Worm (Caenorhabditis elegans) whole organism, L2 larva: ENCODE measurements around the gene H03A11.2.

ENCODE experiments used
- C34F6.9 ChIP-seq: fragments of 150-350 bp; optimal IDR thresholded peaks from 2 replicates; lab custom pipeline; 2014; ENCODE audit warnings: missing biosample characterization, missing genetic modification characterization
- F13H6.1 ChIP-seq: sonication (generic microtip); optimal IDR thresholded peaks from 2 replicates; lab custom pipeline; 2016; ENCODE audit warnings: missing genetic modification characterization, missing compliant biosample characterization
- R02D3.7 ChIP-seq: fragments of 150-350 bp; optimal IDR thresholded peaks from 2 replicates; lab custom pipeline; 2014; ENCODE audit warnings: missing biosample characterization, missing genetic modification characterization
- Y55F3AM.14 ChIP-seq: fragments of 200-800 bp; sonication (Bioruptor generic); optimal IDR thresholded peaks from 2 replicates; lab custom pipeline; 2018; ENCODE audit warnings: mild to moderate bottlenecking, missing genetic modification characterization, missing compliant biosample characterization
- ZK546.5 ChIP-seq: sonication (generic microtip); optimal IDR thresholded peaks from 2 replicates; lab custom pipeline; 2017; ENCODE audit warnings: missing biosample characterization, missing genetic modification characterization
- alr-1 ChIP-seq: fragments of 150-350 bp; optimal IDR thresholded peaks from 2 replicates; lab custom pipeline; 2014; ENCODE audit warnings: missing biosample characterization, missing genetic modification characterization
- aly-2 ChIP-seq: fragments of 150-350 bp; optimal IDR thresholded peaks from 2 replicates; lab custom pipeline; 2014; ENCODE audit warnings: missing biosample characterization, missing genetic modification characterization
- ama-1 ChIP-seq: fragments of 150-350 bp; optimal IDR thresholded peaks from 2 replicates; lab custom pipeline; 2018; ENCODE audit warnings: inconsistent platforms
- blmp-1 ChIP-seq: sonication (generic microtip); optimal IDR thresholded peaks from 2 replicates; lab custom pipeline; 2017; ENCODE audit warnings: missing genetic modification characterization, mild to moderate bottlenecking, missing compliant biosample characterization, antibody characterized with exemption, moderate library complexity; ENCODE audit not compliant: insufficient read depth
- ceh-16 ChIP-seq: fragments of 150-350 bp; optimal IDR thresholded peaks from 2 replicates; lab custom pipeline; 2014; ENCODE audit warnings: missing biosample characterization, missing genetic modification characterization
- ceh-82 ChIP-seq: fragments of 150-350 bp; optimal IDR thresholded peaks from 2 replicates; lab custom pipeline; 2014; ENCODE audit warnings: missing biosample characterization, missing genetic modification characterization
- crh-2 ChIP-seq: sonication (generic microtip); optimal IDR thresholded peaks from 2 replicates; lab custom pipeline; 2017; ENCODE audit warnings: missing biosample characterization, missing genetic modification characterization
- dmd-4 ChIP-seq: sonication (generic microtip); optimal IDR thresholded peaks from 2 replicates; lab custom pipeline; 2017; ENCODE audit warnings: missing biosample characterization, missing genetic modification characterization
- egl-27 ChIP-seq: sonication (generic microtip); optimal IDR thresholded peaks from 3 replicates; lab custom pipeline; 2017; ENCODE audit warnings: missing biosample characterization, missing genetic modification reagents, missing genetic modification characterization
- elt-1 ChIP-seq: fragments of 150-350 bp; optimal IDR thresholded peaks from 2 replicates; lab custom pipeline; 2014; ENCODE audit warnings: missing biosample characterization, missing genetic modification characterization
- elt-3 ChIP-seq: sonication (generic microtip); optimal IDR thresholded peaks from 2 replicates; lab custom pipeline; 2017; ENCODE audit warnings: missing biosample characterization, missing genetic modification characterization
- fos-1 ChIP-seq: fragments of 150-350 bp; optimal IDR thresholded peaks from 2 replicates; lab custom pipeline; 2014; ENCODE audit warnings: missing biosample characterization, missing genetic modification characterization
- gmeb-1 ChIP-seq: fragments of 150-350 bp; optimal IDR thresholded peaks from 2 replicates; lab custom pipeline; 2014; ENCODE audit warnings: missing biosample characterization, missing genetic modification characterization
- lin-11 ChIP-seq: fragments of 150-350 bp; sonication (generic microtip); optimal IDR thresholded peaks from 2 replicates; lab custom pipeline; 2014; ENCODE audit warnings: missing biosample characterization, missing genetic modification characterization, inconsistent platforms, mixed read lengths
- lin-13 ChIP-seq: fragments of 150-350 bp; optimal IDR thresholded peaks from 2 replicates; lab custom pipeline; 2014; ENCODE audit warnings: missing biosample characterization, missing genetic modification reagents, missing genetic modification characterization
- lin-39 ChIP-seq: fragments of 150-350 bp; optimal IDR thresholded peaks from 2 replicates; lab custom pipeline; 2014; ENCODE audit warnings: missing biosample characterization, missing genetic modification reagents, missing genetic modification characterization
- lsy-2 ChIP-seq, 2 experiments: fragments of 150-350 bp in 1 of 2; sonication (generic microtip) in 1 of 2; optimal IDR thresholded peaks; 2 replicates each; lab custom pipeline; 2014 to 2017; ENCODE audit warnings: missing biosample characterization in 2 of 2, missing genetic modification characterization in 2 of 2
- mab-5 ChIP-seq: fragments of 150-350 bp; optimal IDR thresholded peaks from 2 replicates; lab custom pipeline; 2014; ENCODE audit warnings: missing biosample characterization, missing genetic modification characterization
- mbf-1 ChIP-seq: sonication (generic microtip); optimal IDR thresholded peaks from 2 replicates; lab custom pipeline; 2017; ENCODE audit warnings: missing biosample characterization, missing genetic modification characterization
- mdl-1 ChIP-seq, 2 experiments: fragments of 150-350 bp in 1 of 2; sonication (generic microtip) in 1 of 2; optimal IDR thresholded peaks; 2 replicates each; lab custom pipeline; 2017; ENCODE audit warnings: missing biosample characterization in 2 of 2, missing genetic modification characterization in 2 of 2
- nhr-10 ChIP-seq: sonication (generic microtip); optimal IDR thresholded peaks from 2 replicates; lab custom pipeline; 2017; ENCODE audit warnings: missing biosample characterization, missing genetic modification characterization
- nhr-11 ChIP-seq: fragments of 150-350 bp; optimal IDR thresholded peaks from 2 replicates; lab custom pipeline; 2014; ENCODE audit warnings: missing biosample characterization, missing genetic modification characterization
- nhr-12 ChIP-seq: fragments of 150-350 bp; optimal IDR thresholded peaks from 2 replicates; lab custom pipeline; 2014; ENCODE audit warnings: missing biosample characterization, missing genetic modification characterization
- nhr-129 ChIP-seq: fragments of 150-350 bp; optimal IDR thresholded peaks from 2 replicates; lab custom pipeline; 2014; ENCODE audit warnings: missing biosample characterization, missing genetic modification characterization
- nhr-21 ChIP-seq: fragments of 150-350 bp; optimal IDR thresholded peaks from 2 replicates; lab custom pipeline; 2014; ENCODE audit warnings: missing biosample characterization, missing genetic modification characterization
- nhr-23 ChIP-seq: fragments of 150-350 bp; optimal IDR thresholded peaks from 2 replicates; lab custom pipeline; 2014; ENCODE audit warnings: missing biosample characterization, missing genetic modification reagents, missing genetic modification characterization
- nhr-237 ChIP-seq: fragments of 150-350 bp; optimal IDR thresholded peaks from 2 replicates; lab custom pipeline; 2014; ENCODE audit warnings: missing biosample characterization, missing genetic modification characterization
- nhr-25 ChIP-seq: fragments of 150-350 bp; sonication (generic microtip); optimal IDR thresholded peaks from 3 replicates; lab custom pipeline; 2014; ENCODE audit warnings: missing biosample characterization, missing genetic modification characterization
- nhr-6 ChIP-seq: fragments of 150-350 bp; optimal IDR thresholded peaks from 2 replicates; lab custom pipeline; 2014; ENCODE audit warnings: missing biosample characterization, missing genetic modification characterization
- nhr-77 ChIP-seq: fragments of 150-350 bp; optimal IDR thresholded peaks from 2 replicates; lab custom pipeline; 2014; ENCODE audit warnings: missing biosample characterization, missing genetic modification characterization
- peb-1 ChIP-seq: fragments of 150-350 bp; optimal IDR thresholded peaks from 2 replicates; lab custom pipeline; 2014; ENCODE audit warnings: missing biosample characterization, missing genetic modification characterization
- sem-4 ChIP-seq: fragments of 150-350 bp; optimal IDR thresholded peaks from 2 replicates; lab custom pipeline; 2014; ENCODE audit warnings: missing biosample characterization, missing genetic modification reagents, missing genetic modification characterization
- skn-1 ChIP-seq: sonication (generic microtip); optimal IDR thresholded peaks from 2 replicates; lab custom pipeline; 2017; ENCODE audit warnings: missing biosample characterization, missing genetic modification characterization
- sma-3 ChIP-seq: sonication (generic microtip); optimal IDR thresholded peaks from 2 replicates; lab custom pipeline; 2016; ENCODE audit warnings: missing genetic modification reagents, missing genetic modification characterization, missing compliant biosample characterization
- sma-9 ChIP-seq, 2 experiments: fragments of 150-350 bp in 1 of 2; sonication (generic microtip) in 1 of 2; optimal IDR thresholded peaks; 2 replicates each; lab custom pipeline; 2014 to 2016; ENCODE audit warnings: missing genetic modification characterization in 2 of 2, mild to moderate bottlenecking in 1 of 2, missing biosample characterization in 1 of 2, missing compliant biosample characterization in 1 of 2, missing genetic modification reagents in 1 of 2, moderate library complexity in 1 of 2
- snpc-4 ChIP-seq: fragments of 150-350 bp; optimal IDR thresholded peaks from 2 replicates; lab custom pipeline; 2014; ENCODE audit warnings: missing biosample characterization, missing genetic modification characterization
- unc-39 ChIP-seq: fragments of 150-350 bp; optimal IDR thresholded peaks from 2 replicates; lab custom pipeline; 2014; ENCODE audit warnings: missing biosample characterization, missing genetic modification characterization
- unc-55 ChIP-seq: fragments of 150-350 bp; sonication (generic microtip); optimal IDR thresholded peaks from 3 replicates; lab custom pipeline; 2014; ENCODE audit warnings: missing biosample characterization, missing genetic modification reagents, missing genetic modification characterization
- unc-62 ChIP-seq: fragments of 150-350 bp; optimal IDR thresholded peaks from 2 replicates; lab custom pipeline; 2014; ENCODE audit warnings: missing biosample characterization, missing genetic modification reagents, missing genetic modification characterization
- zag-1 ChIP-seq: fragments of 150-350 bp; optimal IDR thresholded peaks from 2 replicates; lab custom pipeline; 2014; ENCODE audit warnings: missing biosample characterization, missing genetic modification characterization
- ztf-1 ChIP-seq: fragments of 200-800 bp; sonication (Bioruptor generic); conservative IDR thresholded peaks from 2 replicates; pipeline ENCODE4 v1.3.6; 2022; ENCODE audit warnings: missing genetic modification characterization, missing compliant biosample characterization
- ztf-11 ChIP-seq: sonication (generic microtip); optimal IDR thresholded peaks from 2 replicates; lab custom pipeline; 2017; ENCODE audit warnings: missing biosample characterization, missing genetic modification characterization
- ztf-4 ChIP-seq: fragments of 150-350 bp; optimal IDR thresholded peaks from 2 replicates; lab custom pipeline; 2014; ENCODE audit warnings: missing biosample characterization, missing genetic modification characterization

H03A11.2 gene

ce11 chrX:15274827-15275761 lies 44.6 kb upstream of the H03A11.2 start (continued):
- TF ChIP-seq ceh-16, result peak; percentile 35
- peak; percentile 89 for TF ChIP-seq ztf-4 (tag; lab: Kevin White, UChicago)
- TF ChIP-seq sma-3 (GFP tag; lab: Kevin White, UChicago), result peak; percentile 60
- TF ChIP-seq nhr-10 (tag; lab: Kevin White, UChicago), result peak; percentile 8
- TF ChIP-seq Y55F3AM.14 (GFP tag; lab: Kevin White, UChicago), result peak; percentile 96
- TF ChIP-seq nhr-129 (tag; lab: Kevin White, UChicago), result peak; percentile 94
- peak; percentile 2 to 92 for TF ChIP-seq mdl-1 (tag; optimal IDR thresholded peaks at IDR 0.05; lab: Kevin White, UChicago)

- TF ChIP-seq ceh-82 (tag; lab: Kevin White, UChicago) (no peak), nhr-237 (no peak), peb-1 (tag; lab: Kevin White, UChicago) (no peak), nhr-21 (tag; lab: Kevin White, UChicago) (peak; percentile 67), ZK546.5 (tag; lab: Kevin White, UChicago) (no peak), unc-62 (GFP tag; lab: Kevin White, UChicago) (no peak), R02D3.7 (tag; lab: Kevin White, UChicago) (no peak), mdl-1 (tag; optimal IDR thresholded peaks at IDR 0.05; lab: Kevin White, UChicago) (peak in 1 of 2 experiments; percentile 53), mab-5 (no peak), gmeb-1 (no peak), aly-2 (tag; lab: Kevin White, UChicago) (no peak), dmd-4 (tag; lab: Kevin White, UChicago) (no peak), ceh-16 (peak; percentile 16), ama-1 (lab: Kevin White, UChicago) (no peak), egl-27 (tag; lab: Kevin White, UChicago) (peak; percentile 17), sem-4 (peak; percentile 77), nhr-6 (tag; lab: Kevin White, UChicago) (no peak), unc-55 (GFP tag; lab: Kevin White, UChicago) (no peak), crh-2 (tag; lab: Kevin White, UChicago) (no peak), nhr-10 (tag; lab: Kevin White, UChicago) (no peak), sma-9 (GFP tag; optimal IDR thresholded peaks at IDR 0.05; lab: Kevin White, UChicago) (peak; percentile 53), sma-9 (tag; optimal IDR thresholded peaks at IDR 0.05; lab: Kevin White, UChicago) (no peak), skn-1 (no peak), elt-1 (tag; lab: Kevin White, UChicago) (no peak), lin-39 (tag; lab: Kevin White, UChicago) (no peak), nhr-12 (no peak), Y55F3AM.14 (GFP tag; lab: Kevin White, UChicago) (peak; percentile 64), ztf-11 (tag; lab: Kevin White, UChicago) (no peak), nhr-77 (tag; lab: Kevin White, UChicago) (no peak), lin-13 (GFP tag; lab: Kevin White, UChicago) (no peak), unc-39 (tag; lab: Kevin White, UChicago) (no peak), fos-1 (tag; lab: Kevin White, UChicago) (peak; percentile 44), alr-1 (tag; lab: Kevin White, UChicago) (no peak), F13H6.1 (tag; lab: Kevin White, UChicago) (peak; percentile 86), ztf-4 (tag; lab: Kevin White, UChicago) (no peak), nhr-25 (tag; lab: Kevin White, UChicago) (peak; percentile 98), nhr-129 (tag; lab: Kevin White, UChicago) (peak; percentile 46), lsy-2 (tag; optimal IDR thresholded peaks at IDR 0.05; lab: Kevin White, UChicago) (no peak), sma-3 (GFP tag; lab: Kevin White, UChicago) (peak; percentile 59), blmp-1 (tag; lab: Kevin White, UChicago) (peak; percentile 98), lin-11 (tag; lab: Kevin White, UChicago) (no peak), nhr-23 (no peak), elt-3 (no peak), snpc-4 (no peak), nhr-11 (tag; lab: Kevin White, UChicago) (no peak), ztf-1 (GFP tag; lab: Robert Waterston, UW) (no peak), C34F6.9 (tag; lab: Kevin White, UChicago) (no peak), zag-1 (tag; lab: Kevin White, UChicago) (no peak), mbf-1 (tag; lab: Kevin White, UChicago) (no peak)
These were observed 43.6 kb upstream of the H03A11.2 start for ce11 chrX:15274079-15274478.
